Fruit fly (Drosophila melanogaster): ENCODE measurements around the gene robo2.

robo2 gene

dm6 chr2L:1443509-1443908, 23.3 kb upstream of the robo2 start:
- TF ChIP-seq Clk (GFP tag; optimal IDR thresholded peaks at IDR 0.05): no peak
- TF ChIP-seq cnc (optimal IDR thresholded peaks at IDR 0.05): no peak

dm6 chr2L:1442052-1442677, 21.9 kb upstream of the robo2 start, which contains the start of gene CG43402:
Gene CG43402, plus strand, starts transcription at chr2L:1442627.
- no peak for TF ChIP-seq CG5204 (GFP tag; optimal IDR thresholded peaks at IDR 0.05)
- peak; percentile 66 for TF ChIP-seq kay (GFP tag; ENCODE audit: borderline replicate concordance)

dm6 chr2L:1439790-1440422, 19.7 kb upstream of the robo2 start:
- TF ChIP-seq CG12768 (GFP tag; optimal IDR thresholded peaks at IDR 0.05): no peak
- TF ChIP-seq ovo (GFP tag; optimal IDR thresholded peaks at IDR 0.05): no peak
- no peak for TF ChIP-seq pad (GFP tag; optimal IDR thresholded peaks at IDR 0.05)
- no peak for TF ChIP-seq kay (GFP tag; ENCODE audit: borderline replicate concordance)

- TF ChIP-seq Clk (GFP tag; optimal IDR thresholded peaks at IDR 0.05): no peak
- TF ChIP-seq CG12768 (GFP tag; optimal IDR thresholded peaks at IDR 0.05): no peak
- TF ChIP-seq cnc (optimal IDR thresholded peaks at IDR 0.05): no peak
- TF ChIP-seq CG7101 (tag; optimal IDR thresholded peaks at IDR 0.05): no peak
- TF ChIP-seq pad (GFP tag; optimal IDR thresholded peaks at IDR 0.05): no peak
- no peak for TF ChIP-seq tj (GFP tag; optimal IDR thresholded peaks at IDR 0.05)
- TF ChIP-seq ovo (GFP tag; optimal IDR thresholded peaks at IDR 0.05): no peak
- no peak for TF ChIP-seq CG5204 (GFP tag; optimal IDR thresholded peaks at IDR 0.05)
- TF ChIP-seq cic (GFP tag; optimal IDR thresholded peaks at IDR 0.05): no peak
- no peak for TF ChIP-seq Crg-1 (GFP tag; optimal IDR thresholded peaks at IDR 0.05)
- TF ChIP-seq Mnt (GFP tag; optimal IDR thresholded peaks at IDR 0.05): no peak
- no peak for TF ChIP-seq CG11617 (GFP tag; optimal IDR thresholded peaks at IDR 0.05)
- no peak for TF ChIP-seq CG33017 (tag; optimal IDR thresholded peaks at IDR 0.05)
- no peak for TF ChIP-seq toe (GFP tag; optimal IDR thresholded peaks at IDR 0.05)
- no peak for TF ChIP-seq CG14711 (tag; optimal IDR thresholded peaks at IDR 0.05)
- no peak for TF ChIP-seq kay (GFP tag; ENCODE audit: borderline replicate concordance)
- no peak for TF ChIP-seq Hr96 (GFP tag; optimal IDR thresholded peaks at IDR 0.05)
- no peak for TF ChIP-seq CG1620 (GFP tag; optimal IDR thresholded peaks at IDR 0.05)
- TF ChIP-seq CG7045 (GFP tag; optimal IDR thresholded peaks at IDR 0.05): no peak
- TF ChIP-seq bab1 (GFP tag; optimal IDR thresholded peaks at IDR 0.05): no peak
Observed at dm6 chr2L:1435494-1435893, 15.2 kb upstream of the robo2 start.

dm6 chr2L:1434948-1435347, 14.7 kb upstream of the robo2 start:
- TF ChIP-seq CG33017 (tag; optimal IDR thresholded peaks at IDR 0.05): no peak
- no peak for TF ChIP-seq cnc (optimal IDR thresholded peaks at IDR 0.05)
- no peak for TF ChIP-seq pad (GFP tag; optimal IDR thresholded peaks at IDR 0.05)
- TF ChIP-seq cic (GFP tag; optimal IDR thresholded peaks at IDR 0.05): no peak
- TF ChIP-seq CG1620 (GFP tag; optimal IDR thresholded peaks at IDR 0.05): no peak
- no peak for TF ChIP-seq ovo (GFP tag; optimal IDR thresholded peaks at IDR 0.05)
- TF ChIP-seq Crg-1 (GFP tag; optimal IDR thresholded peaks at IDR 0.05): no peak
- TF ChIP-seq CG11617 (GFP tag; optimal IDR thresholded peaks at IDR 0.05): no peak
- TF ChIP-seq toe (GFP tag; optimal IDR thresholded peaks at IDR 0.05): no peak
- no peak for TF ChIP-seq CG7101 (tag; optimal IDR thresholded peaks at IDR 0.05)
- TF ChIP-seq CG5204 (GFP tag; optimal IDR thresholded peaks at IDR 0.05): no peak
- no peak for TF ChIP-seq kay (GFP tag; ENCODE audit: borderline replicate concordance)
- TF ChIP-seq Mnt (GFP tag; optimal IDR thresholded peaks at IDR 0.05): no peak
- TF ChIP-seq bab1 (GFP tag; optimal IDR thresholded peaks at IDR 0.05): no peak
- TF ChIP-seq CG7045 (GFP tag; optimal IDR thresholded peaks at IDR 0.05): no peak
- no peak for TF ChIP-seq CG14711 (tag; optimal IDR thresholded peaks at IDR 0.05)

dm6 chr2L:1433732-1434131, 13.5 kb upstream of the robo2 start:
- TF ChIP-seq CG33017 (tag; optimal IDR thresholded peaks at IDR 0.05): no peak
- TF ChIP-seq kay (GFP tag; ENCODE audit: borderline replicate concordance): no peak
- TF ChIP-seq cnc (optimal IDR thresholded peaks at IDR 0.05): no peak
- peak; percentile 5 for TF ChIP-seq CG5204 (GFP tag; optimal IDR thresholded peaks at IDR 0.05)
- no peak for TF ChIP-seq pad (GFP tag; optimal IDR thresholded peaks at IDR 0.05)
- no peak for TF ChIP-seq CG14711 (tag; optimal IDR thresholded peaks at IDR 0.05)

- TF ChIP-seq tj (GFP tag; optimal IDR thresholded peaks at IDR 0.05) (no peak), CG12768 (GFP tag; optimal IDR thresholded peaks at IDR 0.05) (no peak), toe (GFP tag; optimal IDR thresholded peaks at IDR 0.05) (no peak), CG33017 (tag; optimal IDR thresholded peaks at IDR 0.05) (no peak), cnc (optimal IDR thresholded peaks at IDR 0.05) (no peak), cic (GFP tag; optimal IDR thresholded peaks at IDR 0.05) (no peak), CG5204 (GFP tag; optimal IDR thresholded peaks at IDR 0.05) (no peak), CG11617 (GFP tag; optimal IDR thresholded peaks at IDR 0.05) (no peak), Crg-1 (GFP tag; optimal IDR thresholded peaks at IDR 0.05) (no peak), CG7101 (tag; optimal IDR thresholded peaks at IDR 0.05) (no peak), CG7045 (GFP tag; optimal IDR thresholded peaks at IDR 0.05) (no peak), Hr96 (GFP tag; optimal IDR thresholded peaks at IDR 0.05) (no peak), pad (GFP tag; optimal IDR thresholded peaks at IDR 0.05) (no peak), Mnt (GFP tag; optimal IDR thresholded peaks at IDR 0.05) (no peak)
Observed at dm6 chr2L:1431430-1431829, 11.2 kb upstream of the robo2 start.

All from whole organism, adult.